Fruit fly (Drosophila melanogaster): Measurements from ENCODE around the gene Gr64c.

Gene Gr64c

DNA sequence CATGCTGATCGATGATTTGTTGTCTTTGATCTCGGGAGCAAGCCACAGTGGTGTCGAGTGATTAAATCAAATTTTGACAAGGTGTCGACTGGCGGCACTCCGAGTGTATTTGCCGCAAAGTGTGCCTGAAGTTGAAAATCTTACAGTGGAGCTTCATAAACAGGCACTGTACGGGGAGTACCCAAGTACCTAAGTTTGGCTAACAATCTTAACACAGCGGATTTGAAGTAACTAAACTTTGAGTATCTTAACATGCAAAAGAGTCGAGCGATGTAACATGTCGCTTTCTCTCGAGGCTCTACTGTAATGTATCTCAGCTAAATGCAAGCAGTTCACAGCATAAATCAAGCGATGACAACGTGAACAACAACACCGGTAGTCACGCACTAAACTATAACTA is 11.7 kb upstream of the Gr64c start (continued):
- TF ChIP-seq CG12236 (GFP tag; optimal IDR thresholded peaks at IDR 0.05) (peak; percentile 39), Awh (GFP tag; IDR thresholded peaks at IDR 0.05) (peak; percentile 55; the same call in 1 of the 2 replicates), disco-r (GFP tag; optimal IDR thresholded peaks at IDR 0.05) (no peak), exex (tag; optimal IDR thresholded peaks at IDR 0.05) (no peak), CG9215 (GFP tag; IDR thresholded peaks at IDR 0.05) (no peak), dm (GFP tag; optimal IDR thresholded peaks at IDR 0.05) (peak; percentile 10), CG11085 (GFP tag; IDR thresholded peaks at IDR 0.05) (no peak), CG9932 (GFP tag; IDR thresholded peaks at IDR 0.05) (no peak), Kr (GFP tag; optimal IDR thresholded peaks at IDR 0.05) (no peak), Bdp1 (GFP tag; optimal IDR thresholded peaks at IDR 0.05) (no peak), MESR4 (GFP tag; optimal IDR thresholded peaks at IDR 0.05) (no peak), dpn (GFP tag; optimal IDR thresholded peaks at IDR 0.05) (peak; percentile 60 to 71), CG30431 (GFP tag; optimal IDR thresholded peaks at IDR 0.05) (peak; percentile 83), CG6654 (GFP tag; optimal IDR thresholded peaks at IDR 0.05) (peak; percentile 39), GATAe (GFP tag; conservative IDR thresholded peaks at IDR 0.05) (no peak), CG31441 (GFP tag; IDR thresholded peaks at IDR 0.05) (peak; percentile 60), Asciz (GFP tag; optimal IDR thresholded peaks at IDR 0.05) (no peak), sim (GFP tag; IDR thresholded peaks at IDR 0.05) (0 out of 2 replicates have a peak, but pooled peaks have one; percentile 17), CG15601 (tag; optimal IDR thresholded peaks at IDR 0.05) (peak; percentile 65), CG2712 (tag; optimal IDR thresholded peaks at IDR 0.05) (peak; percentile 83), CG32532 (GFP tag; IDR thresholded peaks at IDR 0.05) (0 out of 2 replicates have a peak, but pooled peaks have one; percentile 19), tgo (GFP tag; IDR thresholded peaks at IDR 0.05) (peak; percentile 59), CG11560 (tag; IDR thresholded peaks at IDR 0.05) (peak; percentile 34; the same call in 1 of the 3 replicates), CG15011 (GFP tag; optimal IDR thresholded peaks at IDR 0.05) (no peak), crol (GFP tag; IDR thresholded peaks at IDR 0.05) (peak; percentile 21; the same call in 1 of the 2 replicates), CG16813 (GFP tag; IDR thresholded peaks at IDR 0.05; ENCODE audit: partially characterized antibody) (no peak), peb (GFP tag; IDR thresholded peaks at IDR 0.05) (peak; percentile 57), wor (GFP tag; IDR thresholded peaks at IDR 0.05) (peak; percentile 58), chinmo (GFP tag; IDR thresholded peaks at IDR 0.05; ENCODE audit: partially characterized antibody) (no peak), mam (GFP tag; optimal IDR thresholded peaks at IDR 0.05) (peak; percentile 39), CG10321 (GFP tag; IDR thresholded peaks at IDR 0.05) (no peak), Mrtf (GFP tag; IDR thresholded peaks at IDR 0.05) (peak; percentile 61; the same call in 1 of the 3 replicates), HLH54F (GFP tag; optimal IDR thresholded peaks at IDR 0.05) (no peak), CG4360 (GFP tag; IDR thresholded peaks at IDR 0.05) (0 out of 2 replicates have a peak, but pooled peaks have one; percentile 35), mld (GFP tag; IDR thresholded peaks at IDR 0.05; ENCODE audit: partially characterized antibody) (no peak), CG5245 (GFP tag; optimal IDR thresholded peaks at IDR 0.05) (peak; percentile 69), Mes4 (GFP tag; optimal IDR thresholded peaks at IDR 0.05) (peak; percentile 54), ci (GFP tag; IDR thresholded peaks at IDR 0.05) (peak; percentile 87), CG10959 (GFP tag; IDR thresholded peaks at IDR 0.05) (peak; percentile 85), tna (GFP tag; IDR thresholded peaks at IDR 0.05; ENCODE audit: partially characterized antibody) (no peak), nerfin-2 (GFP tag; IDR thresholded peaks at IDR 0.05; ENCODE audit: partially characterized antibody) (no peak), h (optimal IDR thresholded peaks at IDR 0.05) (no peak), CG1832 (GFP tag; optimal IDR thresholded peaks at IDR 0.05) (no peak), Opbp (GFP tag; IDR thresholded peaks at IDR 0.05; ENCODE audit: partially characterized antibody) (no peak), HLH4C (GFP tag; IDR thresholded peaks at IDR 0.05; ENCODE audit: partially characterized antibody) (no peak), CG14441 (GFP tag; IDR thresholded peaks at IDR 0.05) (peak; percentile 60; the same call in 1 of the 2 replicates), ttk (GFP tag; IDR thresholded peaks at IDR 0.05) (peak; percentile 58), toy (GFP tag; IDR thresholded peaks at IDR 0.05) (no peak), CG3065 (GFP tag; optimal IDR thresholded peaks at IDR 0.05) (no peak), lola (GFP tag; optimal IDR thresholded peaks at IDR 0.05) (peak in 1 of 3 experiments; percentile 76), luna (GFP tag; optimal IDR thresholded peaks at IDR 0.05) (no peak)

All from whole organism, embryonic.